Worm (Caenorhabditis elegans): Measurements from ENCODE around the gene ttll-12.

ttll-12 gene

ce11 chrII:9311702-9312101, 27.1 kb upstream of the ttll-12 start:
- TF ChIP-seq eor-1 (tag; optimal IDR thresholded peaks at IDR 0.05) (no peak), nfya-1 (tag; optimal IDR thresholded peaks at IDR 0.05; ENCODE audit: insufficient read depth) (peak; percentile 9), sea-2 (GFP tag; optimal IDR thresholded peaks at IDR 0.05) (peak; percentile 2), nhr-76 (tag; optimal IDR thresholded peaks at IDR 0.05) (no peak), nhr-25 (tag; optimal IDR thresholded peaks at IDR 0.05) (no peak), fkh-10 (GFP tag; optimal IDR thresholded peaks at IDR 0.05) (peak; percentile 96)

DNA sequence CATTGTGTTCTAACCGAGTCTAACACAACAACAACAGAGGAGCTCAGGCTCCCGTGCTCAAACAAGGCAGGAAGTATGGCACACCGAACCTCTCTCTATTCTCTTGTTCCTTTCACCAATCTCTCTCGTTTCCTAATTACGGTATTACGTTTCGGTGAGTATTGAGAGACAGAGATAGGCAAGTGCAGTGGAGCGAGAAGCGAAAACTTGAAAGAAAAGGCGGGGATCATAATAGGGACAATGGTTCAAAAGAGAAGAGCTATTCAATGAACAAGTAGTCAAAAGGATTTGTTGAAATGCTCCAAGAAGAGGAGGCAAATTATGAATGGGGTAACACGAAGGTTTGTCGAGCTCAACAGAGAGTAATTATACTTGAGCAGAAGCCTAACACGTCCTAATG, 25.5 kb upstream of the ttll-12 start:
- TF ChIP-seq ceh-28 (tag; optimal IDR thresholded peaks at IDR 0.05) (no peak), elt-1 (tag; optimal IDR thresholded peaks at IDR 0.05) (no peak), R02D3.7 (tag; optimal IDR thresholded peaks at IDR 0.05) (no peak), ama-1 (optimal IDR thresholded peaks at IDR 0.05) (no peak), unc-62 (GFP tag; optimal IDR thresholded peaks at IDR 0.05) (no peak), pha-4 (tag; optimal IDR thresholded peaks at IDR 0.05) (no peak)

DNA sequence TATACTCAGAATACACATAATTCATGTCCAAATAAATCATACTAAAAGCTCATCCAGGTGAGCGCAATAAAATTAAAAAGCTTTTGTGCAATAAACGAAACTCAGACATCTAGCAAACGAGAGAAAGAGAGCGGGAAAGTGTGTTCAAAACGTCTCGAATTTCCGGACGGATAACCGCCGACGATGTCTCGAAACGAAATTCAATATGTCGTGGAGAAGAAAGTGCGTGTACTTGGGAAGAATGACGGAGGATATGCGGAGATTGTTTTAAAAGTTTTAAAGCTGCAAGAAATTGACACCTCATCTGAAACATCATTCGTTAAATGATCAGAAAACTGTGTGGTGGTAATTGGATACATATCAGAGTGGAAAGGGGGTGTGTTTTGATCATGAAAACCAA, 24.1 kb upstream of the ttll-12 start:
- no peak for TF ChIP-seq ama-1 (optimal IDR thresholded peaks at IDR 0.05)
- no peak for TF ChIP-seq nhr-237 (tag; optimal IDR thresholded peaks at IDR 0.05)

DNA sequence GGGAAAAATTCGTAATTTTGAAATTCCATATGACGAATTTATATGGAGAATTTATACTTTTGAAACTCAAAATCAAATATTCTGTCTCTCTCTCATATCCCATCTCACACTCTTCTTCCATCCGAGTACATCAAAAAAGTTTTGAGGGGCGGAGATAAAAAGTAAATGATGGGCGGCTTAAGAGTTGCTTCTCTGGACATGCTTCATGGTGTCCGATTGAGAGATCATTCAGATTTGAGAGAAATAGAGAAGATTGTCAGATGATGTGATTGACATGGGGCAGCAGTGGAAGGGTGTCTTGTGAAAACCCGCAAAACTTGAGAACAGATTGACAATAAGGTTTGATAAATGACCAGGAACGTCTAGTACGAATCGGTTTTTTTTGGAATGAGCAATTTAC, 23.1 kb upstream of the ttll-12 start:
- TF ChIP-seq unc-62 (GFP tag; optimal IDR thresholded peaks at IDR 0.05) (peak; percentile 59), skn-1 (tag; optimal IDR thresholded peaks at IDR 0.05) (no peak), elt-1 (tag; optimal IDR thresholded peaks at IDR 0.05) (no peak), nfya-1 (tag; optimal IDR thresholded peaks at IDR 0.05; ENCODE audit: insufficient read depth) (peak; percentile 1)

DNA sequence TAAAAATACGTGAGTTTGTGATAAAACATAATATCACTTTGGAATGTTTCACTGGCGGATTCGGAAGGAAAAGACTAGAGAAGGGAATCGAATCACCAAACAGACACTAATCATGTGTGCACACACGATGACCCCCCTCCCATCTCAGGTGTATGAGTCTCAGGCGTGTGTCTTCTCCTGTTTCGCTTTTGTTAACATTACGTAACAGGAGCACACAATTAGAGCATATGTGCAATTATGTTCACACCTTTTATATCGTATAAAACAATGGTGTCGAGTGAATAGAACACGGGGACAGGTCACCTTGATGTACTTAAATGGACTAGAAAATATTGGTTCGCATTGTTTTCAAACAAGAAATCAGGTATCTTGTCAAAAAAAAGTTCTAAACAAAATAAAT, 22.0 kb upstream of the ttll-12 start:
- TF ChIP-seq skn-1 (tag; optimal IDR thresholded peaks at IDR 0.05) (no peak), hmg-11 (tag; optimal IDR thresholded peaks at IDR 0.05) (no peak), fkh-10 (GFP tag; optimal IDR thresholded peaks at IDR 0.05) (no peak), ceh-82 (tag; optimal IDR thresholded peaks at IDR 0.05) (no peak), pqm-1 (tag; optimal IDR thresholded peaks at IDR 0.05) (no peak), ceh-16 (tag; optimal IDR thresholded peaks at IDR 0.05) (no peak), daf-12 (tag; optimal IDR thresholded peaks at IDR 0.05) (no peak), zag-1 (tag; optimal IDR thresholded peaks at IDR 0.05) (no peak), elt-2 (tag; optimal IDR thresholded peaks at IDR 0.05) (no peak), nhr-25 (tag; optimal IDR thresholded peaks at IDR 0.05) (no peak), pha-4 (tag; optimal IDR thresholded peaks at IDR 0.05) (no peak), snpc-4 (tag; optimal IDR thresholded peaks at IDR 0.05) (no peak), lin-15B (tag; optimal IDR thresholded peaks at IDR 0.05) (no peak), nhr-12 (tag; optimal IDR thresholded peaks at IDR 0.05) (no peak), tbx-2 (tag; optimal IDR thresholded peaks at IDR 0.05) (no peak), nhr-11 (tag; optimal IDR thresholded peaks at IDR 0.05) (no peak)

DNA sequence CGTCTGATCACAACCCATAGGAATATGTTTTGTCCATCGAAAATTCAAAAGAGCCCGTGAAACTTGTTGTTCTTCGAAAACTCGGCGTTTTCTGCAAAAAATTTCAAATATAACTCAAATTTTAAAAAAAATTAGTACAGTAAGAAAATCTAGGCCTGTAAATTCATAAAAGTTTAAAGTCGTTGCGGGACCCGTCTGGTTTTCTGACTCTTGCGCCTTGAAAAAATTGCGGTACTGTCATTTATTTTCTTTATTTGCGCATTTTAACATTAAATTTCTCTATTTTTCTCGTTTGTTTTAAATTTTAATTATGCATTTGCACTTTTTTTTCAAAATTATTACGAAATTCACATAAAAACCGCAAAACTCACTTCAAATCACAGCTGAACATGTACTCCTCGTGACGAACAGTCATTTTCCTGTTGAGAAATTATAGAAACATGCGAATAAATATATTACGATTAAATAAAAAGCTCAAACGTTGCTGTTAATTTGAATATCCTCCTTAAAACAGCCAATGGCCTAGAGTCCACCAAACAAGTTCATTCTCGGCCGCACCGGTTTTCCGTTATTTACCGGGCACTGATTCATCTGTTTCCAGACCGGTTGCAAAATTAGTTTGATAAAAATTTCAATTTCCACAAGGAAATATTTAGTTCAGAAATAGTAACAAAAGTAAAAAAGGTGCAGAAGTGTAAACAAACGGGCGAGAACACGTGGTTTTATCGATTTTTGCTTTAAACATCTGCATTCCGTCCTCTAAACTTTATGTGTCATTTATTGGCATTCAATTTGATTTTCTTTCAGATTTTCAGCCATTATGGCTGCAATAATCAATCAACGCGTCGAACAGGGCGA, 19.5 kb upstream of the ttll-12 start, which contains the start of the genes csa-1 and wdfy-2:
Gene csa-1, minus strand, starts transcription at position 669 of the 858 bp plus-strand sequence.
Gene wdfy-2, plus strand, starts transcription at position 808 of the 858 bp plus-strand sequence.
- TF ChIP-seq nfya-1 (tag; optimal IDR thresholded peaks at IDR 0.05; ENCODE audit: insufficient read depth) (peak; percentile 41), pha-4 (tag; optimal IDR thresholded peaks at IDR 0.05) (peak; percentile 70), elt-2 (tag; optimal IDR thresholded peaks at IDR 0.05) (peak; percentile 8), nhr-77 (tag; optimal IDR thresholded peaks at IDR 0.05) (no peak), sea-2 (GFP tag; optimal IDR thresholded peaks at IDR 0.05) (no peak)

- no peak for TF ChIP-seq nhr-76 (tag; optimal IDR thresholded peaks at IDR 0.05)
- TF ChIP-seq R02D3.7 (tag; optimal IDR thresholded peaks at IDR 0.05): peak; percentile 46
- TF ChIP-seq lin-39 (tag; optimal IDR thresholded peaks at IDR 0.05): peak; percentile 18
- TF ChIP-seq elt-2 (tag; optimal IDR thresholded peaks at IDR 0.05): peak; percentile 2
- no peak for TF ChIP-seq egl-5 (tag; optimal IDR thresholded peaks at IDR 0.05)
- TF ChIP-seq pha-4 (tag; optimal IDR thresholded peaks at IDR 0.05): peak; percentile 53
- no peak for TF ChIP-seq eor-1 (tag; optimal IDR thresholded peaks at IDR 0.05)
- TF ChIP-seq hmg-11 (tag; optimal IDR thresholded peaks at IDR 0.05): peak; percentile 51
- TF ChIP-seq lin-15B (tag; optimal IDR thresholded peaks at IDR 0.05): peak; percentile 31
- peak; percentile 23 for TF ChIP-seq fkh-10 (GFP tag; optimal IDR thresholded peaks at IDR 0.05)
- TF ChIP-seq snpc-4 (tag; optimal IDR thresholded peaks at IDR 0.05): no peak
- TF ChIP-seq nfya-1 (tag; optimal IDR thresholded peaks at IDR 0.05; ENCODE audit: insufficient read depth): peak; percentile 54
These were observed 15.9 kb upstream of the ttll-12 start, which contains the start of gene rab-39 for ce11 chrII:9322870-9323349. TSS of gene rab-39 (minus strand) at chrII:9322920.

Measured in whole organism, L3 larva.